Worm (Caenorhabditis elegans): ENCODE results near the gene F46C5.10.

The F46C5.10 gene

DNA sequence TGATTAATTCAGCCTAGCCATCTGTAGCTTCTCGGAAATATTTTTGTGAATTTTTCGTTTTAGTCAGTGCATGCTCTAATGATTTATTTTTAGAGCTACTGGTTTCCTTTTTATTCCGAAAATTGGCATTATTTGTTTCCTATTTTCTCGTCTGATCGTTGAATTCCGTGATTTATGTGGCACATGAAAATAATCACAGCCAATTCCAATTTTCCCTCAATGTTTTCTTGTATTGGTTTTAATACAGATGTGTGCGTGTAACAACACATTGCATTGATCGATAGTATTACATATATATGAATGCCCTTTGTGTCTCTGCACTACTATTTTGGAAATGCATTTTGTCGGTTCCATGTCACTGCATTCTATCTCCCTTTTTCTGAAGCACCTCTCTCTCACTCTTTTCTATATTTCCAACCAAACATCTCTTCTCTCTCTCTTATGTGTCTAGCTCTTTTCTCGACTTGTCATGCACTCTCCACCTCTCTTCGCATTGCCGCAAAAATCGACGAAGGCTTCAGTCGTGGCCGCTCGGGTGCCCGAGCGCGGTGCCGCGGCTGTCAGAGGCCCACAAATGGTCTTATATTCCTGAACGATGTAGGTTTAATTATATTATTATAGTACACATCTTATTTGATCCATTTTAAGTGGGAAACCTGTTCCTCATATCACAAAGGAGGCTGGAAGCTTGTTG, 34.4 kb downstream of the F46C5.10 start:
- TF ChIP-seq unc-86 (tag; optimal IDR thresholded peaks at IDR 0.05) (peak; percentile 30), dpl-1 (GFP tag; optimal IDR thresholded peaks at IDR 0.05) (peak in 1 of 3 experiments; percentile 26), lin-14 (GFP tag; optimal IDR thresholded peaks at IDR 0.05) (peak; percentile 62), fkh-8 (tag; optimal IDR thresholded peaks at IDR 0.05) (peak; percentile 32), lin-35 (GFP tag; optimal IDR thresholded peaks at IDR 0.05) (peak in 1 of 2 experiments; percentile 26), dsc-1 (tag; optimal IDR thresholded peaks at IDR 0.05) (peak; percentile 97), ztf-11 (tag; optimal IDR thresholded peaks at IDR 0.05) (no peak), fkh-4 (tag; optimal IDR thresholded peaks at IDR 0.05; ENCODE audit: borderline replicate concordance) (peak; percentile 78), snu-23 (GFP tag; optimal IDR thresholded peaks at IDR 0.05) (peak; percentile 52), irx-1 (tag; optimal IDR thresholded peaks at IDR 0.05) (no peak), nhr-71 (tag; optimal IDR thresholded peaks at IDR 0.05) (peak; percentile 52), pag-3 (tag; optimal IDR thresholded peaks at IDR 0.05; ENCODE audit: borderline replicate concordance, insufficient read depth) (no peak), lin-15B (tag; optimal IDR thresholded peaks at IDR 0.05) (no peak), fos-1 (tag; optimal IDR thresholded peaks at IDR 0.05) (peak; percentile 24), nhr-77 (tag; optimal IDR thresholded peaks at IDR 0.05) (no peak), ama-1 (optimal IDR thresholded peaks at IDR 0.05) (peak; percentile 79), zag-1 (tag; optimal IDR thresholded peaks at IDR 0.05) (peak; percentile 37), ceh-82 (tag; optimal IDR thresholded peaks at IDR 0.05) (peak in 1 of 3 experiments; percentile 41), nhr-47 (tag; optimal IDR thresholded peaks at IDR 0.05) (peak; percentile 27), mep-1 (tag; optimal IDR thresholded peaks at IDR 0.05) (peak; percentile 25), F16B12.6 (tag; optimal IDR thresholded peaks at IDR 0.05) (peak; percentile 5), unc-62 (GFP tag; optimal IDR thresholded peaks at IDR 0.05) (no peak), skn-1 (tag; optimal IDR thresholded peaks at IDR 0.05) (peak; percentile 8), nhr-90 (tag; optimal IDR thresholded peaks at IDR 0.05; ENCODE audit: poor library complexity) (peak; percentile 19), C34B4.2 (tag; optimal IDR thresholded peaks at IDR 0.05) (no peak), ceh-8 (GFP tag; optimal IDR thresholded peaks at IDR 0.05) (peak; percentile 10), rnt-1 (tag; optimal IDR thresholded peaks at IDR 0.05) (peak; percentile 12), egl-13 (tag; optimal IDR thresholded peaks at IDR 0.05) (peak; percentile 50), jun-1 (tag; optimal IDR thresholded peaks at IDR 0.05) (peak; percentile 30), xbp-1 (tag; optimal IDR thresholded peaks at IDR 0.05) (peak; percentile 3), efl-1 (optimal IDR thresholded peaks at IDR 0.05) (peak; percentile 28 to 57), efl-1 (GFP tag; optimal IDR thresholded peaks at IDR 0.05 in 1 of 2) (no peak), lsy-2 (tag; optimal IDR thresholded peaks at IDR 0.05) (peak; percentile 9 to 54), swsn-7 (tag; optimal IDR thresholded peaks at IDR 0.05) (peak; percentile 7)

- peak; percentile 39 for TF ChIP-seq lin-14 (GFP tag; optimal IDR thresholded peaks at IDR 0.05)
- no peak for TF ChIP-seq unc-86 (tag; optimal IDR thresholded peaks at IDR 0.05)
- TF ChIP-seq swsn-7 (tag; optimal IDR thresholded peaks at IDR 0.05), result no peak
- no peak for TF ChIP-seq nhr-77 (tag; optimal IDR thresholded peaks at IDR 0.05)
- TF ChIP-seq nhr-71 (tag; optimal IDR thresholded peaks at IDR 0.05), result peak; percentile 14
- peak; percentile 24 for TF ChIP-seq dsc-1 (tag; optimal IDR thresholded peaks at IDR 0.05)
- no peak for TF ChIP-seq aha-1 (tag; optimal IDR thresholded peaks at IDR 0.05)
- TF ChIP-seq rnt-1 (tag; optimal IDR thresholded peaks at IDR 0.05), result peak; percentile 58
- peak; percentile 17 for TF ChIP-seq pag-3 (tag; optimal IDR thresholded peaks at IDR 0.05; ENCODE audit: borderline replicate concordance, insufficient read depth)
- no peak for TF ChIP-seq fos-1 (tag; optimal IDR thresholded peaks at IDR 0.05)
Observed at ce11 chrII:8783451-8783967, 35.3 kb downstream of the F46C5.10 start, which contains the start of gene sgn-1. Gene sgn-1, minus strand, starts transcription at chrII:8783670.

- no peak for TF ChIP-seq elt-2 (tag; optimal IDR thresholded peaks at IDR 0.05)
- TF ChIP-seq sup-37 (GFP tag; optimal IDR thresholded peaks at IDR 0.05), result no peak
- TF ChIP-seq pax-3 (tag; optimal IDR thresholded peaks at IDR 0.05), result no peak
- TF ChIP-seq isw-1 (GFP tag; IDR thresholded peaks at IDR 0.05), result no peak
- no peak for TF ChIP-seq unc-86 (tag; optimal IDR thresholded peaks at IDR 0.05)
- no peak for TF ChIP-seq tlp-1 (tag; optimal IDR thresholded peaks at IDR 0.05)
- no peak for TF ChIP-seq C34B4.2 (tag; optimal IDR thresholded peaks at IDR 0.05)
- TF ChIP-seq ces-1 (GFP tag; optimal IDR thresholded peaks at IDR 0.05), result no peak
- TF ChIP-seq unc-30 (tag; optimal IDR thresholded peaks at IDR 0.05), result no peak
- TF ChIP-seq dsc-1 (tag; optimal IDR thresholded peaks at IDR 0.05), result no peak
- TF ChIP-seq grh-1 (GFP tag; IDR thresholded peaks at IDR 0.05), result no peak
- no peak for TF ChIP-seq hpl-2 (GFP tag; optimal IDR thresholded peaks at IDR 0.05)
- no peak for TF ChIP-seq alr-1 (tag; optimal IDR thresholded peaks at IDR 0.05; ENCODE audit: borderline replicate concordance)
- no peak for TF ChIP-seq nhr-84 (tag; optimal IDR thresholded peaks at IDR 0.05)
- TF ChIP-seq mep-1 (tag; optimal IDR thresholded peaks at IDR 0.05), result no peak
- no peak for TF ChIP-seq sox-4 (tag; optimal IDR thresholded peaks at IDR 0.05)
Observed at ce11 chrII:8776504-8776903, 42.3 kb downstream of the F46C5.10 start.

All from whole organism, L1 larva.